Worm (Caenorhabditis elegans): ENCODE measurements around the gene nhr-262.

The nhr-262 gene

DNA sequence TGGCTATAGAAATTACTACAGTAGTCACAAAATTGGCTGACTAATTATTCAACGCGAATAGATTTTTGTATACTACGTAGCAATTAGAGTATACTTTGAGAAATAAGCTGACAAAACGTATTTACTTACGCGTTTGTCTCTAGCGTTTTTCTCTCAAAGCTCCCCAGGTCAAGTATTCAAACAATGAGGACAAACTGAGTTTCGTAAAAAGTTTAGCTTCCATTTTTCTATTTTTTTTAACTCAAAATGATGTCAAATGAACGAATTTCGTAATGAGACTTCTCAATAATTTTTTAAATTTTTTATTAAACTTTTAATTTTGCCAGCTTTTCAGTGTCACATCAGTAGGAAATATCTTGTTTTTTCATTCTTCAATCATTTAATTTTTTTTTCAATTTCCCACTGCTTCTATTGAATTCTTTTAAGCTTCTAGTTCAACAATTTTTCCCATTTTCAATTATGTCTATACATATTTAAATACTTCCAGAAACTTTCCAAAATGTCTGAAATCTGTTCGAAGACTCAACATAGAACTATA lies 15.9 kb upstream of the nhr-262 start, which contains the start of the genes ifas-2 and fbxa-44 (continued):
- no peak for TF ChIP-seq aptf-2 (GFP tag; conservative IDR thresholded peaks at IDR 0.05)

DNA sequence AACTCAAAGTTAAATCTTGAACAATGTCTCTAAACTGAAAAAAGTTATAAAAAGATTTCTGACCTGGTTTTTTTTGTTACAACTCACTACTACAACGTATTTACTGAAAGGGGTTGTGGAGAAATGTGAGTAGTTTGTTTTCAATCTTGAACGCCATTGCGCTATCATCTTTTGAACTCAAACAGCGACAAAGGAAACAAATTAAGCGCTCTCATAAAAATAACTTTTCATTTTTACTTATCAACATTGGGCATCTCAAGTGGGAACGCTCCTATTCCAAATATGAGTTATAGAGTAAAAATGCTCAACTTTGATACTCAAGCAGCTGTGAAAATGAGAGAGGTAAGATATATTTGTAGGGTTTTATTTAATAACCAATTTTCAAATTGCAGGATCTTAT lies 11.3 kb upstream of the nhr-262 start, which contains the start of gene F09C6.15:
Gene F09C6.15, plus strand, starts transcription at position 301 of the 400 bp plus-strand sequence.
- no peak for TF ChIP-seq dpff-1 (tag; optimal IDR thresholded peaks at IDR 0.05)
- no peak for TF ChIP-seq F57A8.1 (GFP tag; optimal IDR thresholded peaks at IDR 0.05)
- TF ChIP-seq hmg-20 (GFP tag; IDR thresholded peaks at IDR 0.05), result no peak
- no peak for TF ChIP-seq ztf-26 (tag; optimal IDR thresholded peaks at IDR 0.05)
- no peak for TF ChIP-seq ceh-79 (tag; optimal IDR thresholded peaks at IDR 0.05)
- no peak for TF ChIP-seq T07F8.4 (tag; optimal IDR thresholded peaks at IDR 0.05)
- no peak for TF ChIP-seq Y56A3A.18 (GFP tag; IDR thresholded peaks at IDR 0.05)

DNA sequence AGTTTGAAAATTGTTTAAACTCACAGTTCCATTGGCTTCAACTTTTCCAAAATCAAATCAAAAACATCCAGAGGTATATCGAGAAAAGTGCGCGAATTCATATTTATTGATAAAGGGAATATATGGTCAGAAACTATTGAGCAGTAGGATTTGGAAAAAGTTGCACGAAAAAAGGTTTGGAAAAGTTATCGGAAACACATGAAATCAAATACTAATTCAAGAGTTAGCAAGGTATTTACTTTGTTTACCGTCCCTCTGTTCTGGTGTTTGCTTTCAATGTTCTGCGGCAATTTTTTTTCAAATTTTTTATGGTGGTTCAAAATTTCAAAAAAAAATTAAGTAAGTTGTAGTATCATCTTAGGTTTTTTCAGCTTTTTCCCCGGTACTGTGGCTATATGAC lies 5.4 kb upstream of the nhr-262 start, which contains the start of gene fbxa-45:
Gene fbxa-45, minus strand, starts transcription at position 101 of the 400 bp plus-strand sequence.
- TF ChIP-seq egrh-3 (GFP tag; IDR thresholded peaks at IDR 0.05), result no peak
- TF ChIP-seq bed-1 (GFP tag; IDR thresholded peaks at IDR 0.05), result no peak
- no peak for TF ChIP-seq nhr-179 (tag; optimal IDR thresholded peaks at IDR 0.05)
- no peak for TF ChIP-seq ztf-18 (tag; optimal IDR thresholded peaks at IDR 0.05)
- TF ChIP-seq egl-18 (GFP tag; IDR thresholded peaks at IDR 0.05), result 0 out of 2 replicates have a peak, but pooled peaks have one; percentile 26

DNA sequence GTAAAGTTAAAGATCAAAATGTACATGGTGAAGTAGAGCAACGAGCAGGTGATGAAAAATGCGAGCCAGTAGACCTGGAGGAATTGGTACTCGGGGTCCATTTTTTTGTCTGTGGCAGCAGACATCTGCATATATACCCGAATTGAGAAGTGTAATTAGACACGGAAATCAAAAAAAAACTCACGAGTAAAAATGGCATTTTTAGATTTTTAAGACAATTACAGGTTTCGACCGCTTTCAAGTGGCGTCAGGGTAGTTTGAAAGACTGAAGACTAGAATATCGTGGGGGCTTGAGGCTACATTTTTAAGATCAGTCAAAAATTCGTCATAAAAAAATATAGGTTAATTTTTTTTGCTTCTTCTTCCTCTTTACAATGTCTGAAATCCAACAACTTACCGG lies 2.0 kb upstream of the nhr-262 start, which contains the start of gene srd-68:
Gene srd-68, minus strand, starts transcription at position 101 of the 400 bp plus-strand sequence.
- TF ChIP-seq athp-1 (tag; optimal IDR thresholded peaks at IDR 0.05) (no peak), pha-4 (tag; optimal IDR thresholded peaks at IDR 0.05) (no peak), nhr-80 (tag; optimal IDR thresholded peaks at IDR 0.05) (no peak), ceh-91 (GFP tag; IDR thresholded peaks at IDR 0.05) (no peak), D2030.7 (GFP tag; IDR thresholded peaks at IDR 0.05) (no peak), sea-2 (GFP tag; IDR thresholded peaks at IDR 0.05) (no peak), cebp-2 (GFP tag; IDR thresholded peaks at IDR 0.05) (no peak), zim-3 (tag; optimal IDR thresholded peaks at IDR 0.05) (no peak), Y67H2A.10 (GFP tag; conservative IDR thresholded peaks at IDR 0.05) (no peak), snpc-3.4 (tag; optimal IDR thresholded peaks at IDR 0.05) (no peak), attf-3 (GFP tag; conservative IDR thresholded peaks at IDR 0.05) (no peak)

DNA sequence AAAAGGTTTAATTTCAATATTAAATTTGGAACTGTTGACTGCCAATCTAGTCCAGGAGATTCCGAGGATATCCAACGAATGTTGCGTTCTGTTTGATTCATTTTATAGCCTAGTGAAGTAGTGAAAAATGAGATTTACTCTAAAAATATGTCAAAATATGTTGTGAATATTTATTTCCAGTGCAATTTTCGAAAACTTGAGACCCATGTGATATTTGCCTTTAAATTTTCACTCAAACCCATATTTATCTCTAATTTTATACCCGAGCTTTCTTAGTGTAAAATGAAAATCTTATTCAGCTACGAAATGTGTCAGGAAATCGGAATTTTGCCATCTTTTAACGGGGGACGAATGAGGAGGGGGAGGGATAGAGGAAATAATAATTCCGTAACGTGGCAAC lies 5.2 kb downstream of the nhr-262 start, which contains the start of gene F09C6.16:
Gene F09C6.16, minus strand, starts transcription at position 101 of the 400 bp plus-strand sequence.
- no peak for TF ChIP-seq ztf-26 (tag; optimal IDR thresholded peaks at IDR 0.05)
- no peak for TF ChIP-seq fkh-3 (tag; optimal IDR thresholded peaks at IDR 0.05)
- no peak for TF ChIP-seq ama-1 (optimal IDR thresholded peaks at IDR 0.05)
- no peak for TF ChIP-seq ama-1 (GFP tag; optimal IDR thresholded peaks at IDR 0.05)
- no peak for TF ChIP-seq egl-18 (GFP tag; IDR thresholded peaks at IDR 0.05)
- no peak for TF ChIP-seq B0261.1 (tag; optimal IDR thresholded peaks at IDR 0.05)
- no peak for TF ChIP-seq Y53F4B.3 (GFP tag; IDR thresholded peaks at IDR 0.05)
- TF ChIP-seq sptf-2 (GFP tag; optimal IDR thresholded peaks at IDR 0.05), result no peak
- TF ChIP-seq lin-26 (GFP tag; IDR thresholded peaks at IDR 0.05), result no peak
- TF ChIP-seq F57C9.4 (tag; optimal IDR thresholded peaks at IDR 0.05), result no peak
- TF ChIP-seq mel-28 (tag; optimal IDR thresholded peaks at IDR 0.05; ENCODE audit: borderline replicate concordance), result no peak
- TF ChIP-seq ztf-3 (GFP tag; optimal IDR thresholded peaks at IDR 0.05), result no peak
- TF ChIP-seq snpc-1.3 (tag; optimal IDR thresholded peaks at IDR 0.05; ENCODE audit: insufficient read depth), result no peak
- no peak for TF ChIP-seq dpff-1 (tag; optimal IDR thresholded peaks at IDR 0.05)
- TF ChIP-seq lag-1 (GFP tag; IDR thresholded peaks at IDR 0.05), result no peak
- TF ChIP-seq nhr-80 (tag; optimal IDR thresholded peaks at IDR 0.05), result no peak
- TF ChIP-seq lsl-1 (GFP tag; optimal IDR thresholded peaks at IDR 0.05), result no peak
- TF ChIP-seq C06A6.2 (GFP tag; conservative IDR thresholded peaks at IDR 0.05), result no peak
- no peak for TF ChIP-seq B0019.2 (GFP tag; conservative IDR thresholded peaks at IDR 0.05)
- TF ChIP-seq ztf-25 (GFP tag; IDR thresholded peaks at IDR 0.05), result no peak
- no peak for TF ChIP-seq nfya-1 (tag; optimal IDR thresholded peaks at IDR 0.05; ENCODE audit: borderline replicate concordance, insufficient read depth)
